Fruit fly (Drosophila melanogaster): ENCODE results near the gene CG16711.

DNA sequence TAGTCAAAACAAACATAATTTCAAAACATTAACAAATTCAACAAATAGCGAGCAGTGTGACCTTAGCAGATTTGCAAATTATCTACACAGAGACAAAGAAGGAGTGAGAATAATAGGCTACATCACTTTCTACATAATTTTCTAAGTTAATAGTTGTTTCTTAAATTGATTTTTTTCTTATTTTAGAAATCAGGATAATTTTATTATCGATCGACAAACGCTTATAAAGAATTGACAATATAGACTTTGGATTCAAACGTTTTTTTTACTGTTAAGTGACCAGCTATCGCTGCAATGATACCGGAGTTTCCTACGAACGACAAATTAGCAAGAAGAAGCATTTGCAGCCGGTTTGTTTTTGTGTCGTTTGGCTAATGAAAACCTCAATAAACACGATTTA, 19.0 kb downstream of the CG16711 start, which contains the start of the genes nbs and defl:
- TF ChIP-seq CTCF (optimal IDR thresholded peaks at IDR 0.05): no peak
- TF ChIP-seq CG8478 (optimal IDR thresholded peaks at IDR 0.05): no peak
